Fruit fly (Drosophila melanogaster): ENCODE data around the gene CG32686.

DNA sequence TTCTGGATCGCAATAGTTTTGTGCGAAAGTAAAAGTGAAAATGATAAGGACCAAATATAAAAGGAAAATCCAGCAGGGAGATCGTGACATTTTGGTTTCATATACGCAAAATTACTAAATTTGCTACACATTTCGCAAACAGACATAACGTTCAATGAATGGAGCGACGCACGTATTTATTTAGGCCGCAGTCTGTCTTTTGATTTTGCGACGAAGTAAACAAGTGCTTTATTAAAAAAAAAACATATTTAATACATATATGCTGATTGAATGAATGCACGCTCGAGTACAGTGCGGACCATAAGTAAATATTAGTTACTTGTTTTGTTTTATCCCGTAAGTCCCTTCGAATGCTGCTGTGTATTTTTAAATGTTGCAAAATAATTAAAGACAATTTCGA, 7.7 kb downstream of the CG32686 start, which contains the start of gene CG32679:
- TF ChIP-seq Sin3A (optimal IDR thresholded peaks at IDR 0.05) (no peak), psq (optimal IDR thresholded peaks at IDR 0.05) (no peak), h (optimal IDR thresholded peaks at IDR 0.05) (no peak), Myc (optimal IDR thresholded peaks at IDR 0.05) (no peak), insv (optimal IDR thresholded peaks at IDR 0.05) (no peak)
